Worm (Caenorhabditis elegans) whole organism, mixed stage, embryonic: Measurements from ENCODE around the gene kgb-2.

ENCODE experiments used
- M03D4.4 ChIP-seq: sonication (generic microtip); optimal IDR thresholded peaks from 2 replicates; lab custom pipeline; 2017; ENCODE audit warnings: mild to moderate bottlenecking, missing genetic modification characterization, missing compliant biosample characterization
- bed-3 ChIP-seq: fragments of 200-800 bp; sonication (Bioruptor generic); optimal IDR thresholded peaks from 3 replicates; lab custom pipeline; 2018; ENCODE audit warnings: mild to moderate bottlenecking, missing genetic modification characterization, moderate library complexity, missing compliant biosample characterization
- blmp-1 ChIP-seq: fragments of 150-350 bp; optimal IDR thresholded peaks from 2 replicates; lab custom pipeline; 2014; ENCODE audit warnings: missing biosample characterization, missing genetic modification characterization
- ceh-39 ChIP-seq: fragments of 150-350 bp; optimal IDR thresholded peaks from 2 replicates; lab custom pipeline; 2014; ENCODE audit warnings: missing biosample characterization, missing genetic modification characterization
- ceh-43 ChIP-seq: fragments of 200-800 bp; sonication (Bioruptor generic); optimal IDR thresholded peaks from 2 replicates; lab custom pipeline; 2018; ENCODE audit warnings: mild to moderate bottlenecking, missing genetic modification characterization, moderate library complexity, missing compliant biosample characterization
- ceh-83 ChIP-seq: fragments of 200-800 bp; sonication (Bioruptor generic); optimal IDR thresholded peaks from 2 replicates; lab custom pipeline; 2018; ENCODE audit warnings: mild to moderate bottlenecking, missing genetic modification characterization, missing compliant biosample characterization
- ces-1 ChIP-seq: fragments of 150-350 bp; optimal IDR thresholded peaks from 2 replicates; lab custom pipeline; 2014; ENCODE audit warnings: missing biosample characterization, missing genetic modification reagents, missing genetic modification characterization
- cnd-1 ChIP-seq: fragments of 200-800 bp; sonication (Bioruptor generic); optimal IDR thresholded peaks from 2 replicates; lab custom pipeline; 2018; ENCODE audit warnings: mild to moderate bottlenecking, missing genetic modification characterization, missing compliant biosample characterization
- drap-1 ChIP-seq: fragments of 200-800 bp; sonication (Bioruptor generic); optimal IDR thresholded peaks from 3 replicates; lab custom pipeline; 2018; ENCODE audit warnings: mild to moderate bottlenecking, missing genetic modification characterization, missing compliant biosample characterization
- elt-1 ChIP-seq: sonication (generic microtip); optimal IDR thresholded peaks from 2 replicates; lab custom pipeline; 2017; ENCODE audit warnings: missing genetic modification characterization, mild to moderate bottlenecking, missing compliant biosample characterization, antibody characterized with exemption, moderate library complexity, borderline replicate concordance; ENCODE audit not compliant: insufficient read depth
- elt-3 ChIP-seq: fragments of 150-350 bp; optimal IDR thresholded peaks from 2 replicates; lab custom pipeline; 2014; ENCODE audit warnings: missing biosample characterization, missing genetic modification characterization
- flh-1 ChIP-seq: fragments of 200-800 bp; sonication (Bioruptor generic); optimal IDR thresholded peaks from 2 replicates; lab custom pipeline; 2018; ENCODE audit warnings: mild to moderate bottlenecking, missing genetic modification characterization, moderate library complexity, missing compliant biosample characterization
- ham-2 ChIP-seq: fragments of 200-800 bp; sonication (Bioruptor generic); optimal IDR thresholded peaks from 2 replicates; lab custom pipeline; 2018; ENCODE audit warnings: mild to moderate bottlenecking, missing genetic modification characterization, missing compliant biosample characterization
- hlh-1 ChIP-seq: fragments of 150-350 bp; optimal IDR thresholded peaks from 2 replicates; lab custom pipeline; 2014; ENCODE audit warnings: missing biosample characterization, missing genetic modification reagents, missing genetic modification characterization
- lin-32 ChIP-seq: fragments of 200-800 bp; sonication (Bioruptor generic); optimal IDR thresholded peaks from 2 replicates; lab custom pipeline; 2018; ENCODE audit warnings: mild to moderate bottlenecking, missing genetic modification characterization, missing compliant biosample characterization
- lsy-2 ChIP-seq: fragments of 150-350 bp; optimal IDR thresholded peaks from 2 replicates; lab custom pipeline; 2014; ENCODE audit warnings: missing biosample characterization, missing genetic modification characterization
- mep-1 ChIP-seq: fragments of 150-350 bp; optimal IDR thresholded peaks from 2 replicates; lab custom pipeline; 2017; ENCODE audit warnings: missing biosample characterization, missing genetic modification reagents, missing genetic modification characterization, inconsistent platforms
- nhr-12 ChIP-seq: fragments of 150-350 bp; optimal IDR thresholded peaks from 2 replicates; lab custom pipeline; 2014; ENCODE audit warnings: missing biosample characterization, missing genetic modification characterization
- nhr-2 ChIP-seq: fragments of 150-350 bp; optimal IDR thresholded peaks from 2 replicates; lab custom pipeline; 2014; ENCODE audit warnings: missing biosample characterization, missing genetic modification characterization
- nhr-237 ChIP-seq: fragments of 150-350 bp; optimal IDR thresholded peaks from 2 replicates; lab custom pipeline; 2014; ENCODE audit warnings: missing biosample characterization, missing genetic modification characterization
- nhr-28 ChIP-seq: fragments of 150-350 bp; optimal IDR thresholded peaks from 2 replicates; lab custom pipeline; 2014; ENCODE audit warnings: missing biosample characterization, missing genetic modification characterization
- nhr-76 ChIP-seq: sonication (generic microtip); optimal IDR thresholded peaks from 2 replicates; lab custom pipeline; 2017; ENCODE audit warnings: missing biosample characterization, missing genetic modification characterization
- pha-4 ChIP-seq: fragments of 150-350 bp; optimal IDR thresholded peaks from 2 replicates; lab custom pipeline; 2018; ENCODE audit warnings: missing biosample characterization, missing genetic modification reagents, missing genetic modification characterization
- sem-2 ChIP-seq: fragments of 200-800 bp; sonication (Bioruptor generic); optimal IDR thresholded peaks from 2 replicates; lab custom pipeline; 2018; ENCODE audit warnings: mild to moderate bottlenecking, missing genetic modification characterization, missing compliant biosample characterization
- snpc-4 ChIP-seq: fragments of 150-350 bp; optimal IDR thresholded peaks from 2 replicates; lab custom pipeline; 2014; ENCODE audit warnings: missing biosample characterization, missing genetic modification characterization
- sptf-1 ChIP-seq: sonication (generic microtip); optimal IDR thresholded peaks from 2 replicates; lab custom pipeline; 2017; ENCODE audit warnings: mild to moderate bottlenecking, missing genetic modification characterization, moderate library complexity, missing compliant biosample characterization
- unc-120 ChIP-seq: sonication (generic microtip); optimal IDR thresholded peaks from 2 replicates; lab custom pipeline; 2017; ENCODE audit warnings: missing genetic modification characterization, missing compliant biosample characterization; ENCODE audit not compliant: poor library complexity, severe bottlenecking
- zip-8 ChIP-seq: fragments of 150-350 bp; optimal IDR thresholded peaks from 2 replicates; lab custom pipeline; 2014; ENCODE audit warnings: missing biosample characterization, missing genetic modification characterization
- ztf-11 ChIP-seq: fragments of 150-350 bp; optimal IDR thresholded peaks from 2 replicates; lab custom pipeline; 2014; ENCODE audit warnings: missing biosample characterization, missing genetic modification characterization

Gene kgb-2

ce11 chrIV:3599126-3599525, 7.5 kb upstream of the kgb-2 start, which contains the start of gene Y37E11B.6:
TSS of gene Y37E11B.6 (minus strand) at chrIV:3599306.
- no peak for TF ChIP-seq elt-3 (tag; lab: Kevin White, UChicago)
- peak; percentile 72 for TF ChIP-seq ces-1
- TF ChIP-seq nhr-2 (tag; lab: Kevin White, UChicago) = no peak
- TF ChIP-seq nhr-12 (tag; lab: Kevin White, UChicago) = no peak
- no peak for TF ChIP-seq ztf-11

- no peak for TF ChIP-seq blmp-1 (tag; lab: Kevin White, UChicago)
- no peak for TF ChIP-seq elt-3 (tag; lab: Kevin White, UChicago)
- TF ChIP-seq sptf-1 (tag; lab: Kevin White, UChicago) = no peak
- TF ChIP-seq M03D4.4 (tag; lab: Kevin White, UChicago) = no peak
- TF ChIP-seq nhr-2 (tag; lab: Kevin White, UChicago) = no peak
- TF ChIP-seq ces-1 = no peak
Measured at ce11 chrIV:3599958-3600357, 6.6 kb upstream of the kgb-2 start, which contains the start of gene Y37E11B.7. TSS of gene Y37E11B.7 (minus strand) at chrIV:3600164.

- TF ChIP-seq nhr-76 (tag; lab: Kevin White, UChicago) (no peak), cnd-1 (tag; lab: Kevin White, UChicago) (no peak), mep-1 (tag; lab: Kevin White, UChicago) (no peak), nhr-2 (tag; lab: Kevin White, UChicago) (no peak), blmp-1 (tag; lab: Kevin White, UChicago) (no peak), unc-120 (tag; lab: Kevin White, UChicago) (no peak), bed-3 (GFP tag; lab: Kevin White, UChicago) (no peak), sptf-1 (tag; lab: Kevin White, UChicago) (no peak), lin-32 (GFP tag; lab: Kevin White, UChicago) (no peak), zip-8 (tag; lab: Kevin White, UChicago) (no peak), ceh-83 (GFP tag; lab: Kevin White, UChicago) (no peak), nhr-237 (no peak), elt-3 (tag; lab: Kevin White, UChicago) (no peak), elt-1 (tag; lab: Kevin White, UChicago) (no peak), sem-2 (no peak), ceh-43 (GFP tag; lab: Kevin White, UChicago) (no peak), ceh-39 (tag; lab: Kevin White, UChicago) (no peak), pha-4 (tag; lab: Kevin White, UChicago) (no peak), ham-2 (GFP tag; lab: Kevin White, UChicago) (no peak)
- TF ChIP-seq, all 35 proteins: peak for 0
Measured at ce11 chrIV:3601846-3602245, 4.7 kb upstream of the kgb-2 start.

ce11 chrIV:3604104-3604503, 2.5 kb upstream of the kgb-2 start:
- no peak for TF ChIP-seq hlh-1 (tag; lab: Kevin White, UChicago)
- TF ChIP-seq lsy-2 (tag; lab: Kevin White, UChicago) = no peak
- TF ChIP-seq zip-8 (tag; lab: Kevin White, UChicago) = no peak
- no peak for TF ChIP-seq nhr-28 (tag; lab: Kevin White, UChicago)
- TF ChIP-seq snpc-4 (tag; lab: Kevin White, UChicago) = no peak
- no peak for TF ChIP-seq ceh-43 (GFP tag; lab: Kevin White, UChicago)
- TF ChIP-seq ham-2 (GFP tag; lab: Kevin White, UChicago) = no peak

ce11 chrIV:3608547-3609222, 2.1 kb downstream of the kgb-2 start:
- TF ChIP-seq ces-1 = no peak
- no peak for TF ChIP-seq flh-1
- TF ChIP-seq ztf-11 = no peak
- no peak for TF ChIP-seq elt-1 (tag; lab: Kevin White, UChicago)
- no peak for TF ChIP-seq elt-3 (tag; lab: Kevin White, UChicago)
- TF ChIP-seq drap-1 (GFP tag; lab: Kevin White, UChicago) = no peak
- no peak for TF ChIP-seq nhr-237
- TF ChIP-seq nhr-28 (tag; lab: Kevin White, UChicago) = no peak
- TF ChIP-seq ceh-83 (GFP tag; lab: Kevin White, UChicago) = no peak
